Fruit fly (Drosophila melanogaster): Measurements from ENCODE around the gene CG10405.

CG10405 gene

dm6 chr3R:16441367-16441923 is 12.8 kb upstream of the CG10405 start, which contains the start of gene ema (continued):
- TF ChIP-seq Mrtf (GFP tag; IDR thresholded peaks at IDR 0.05) (no peak), eve (GFP tag; optimal IDR thresholded peaks at IDR 0.05) (no peak), Sry-β (GFP tag; optimal IDR thresholded peaks at IDR 0.05) (peak; percentile 92), pros (GFP tag; optimal IDR thresholded peaks at IDR 0.05) (no peak), CG8924 (tag; optimal IDR thresholded peaks at IDR 0.05) (peak; percentile 36), crp (GFP tag; optimal IDR thresholded peaks at IDR 0.05) (peak; percentile 54 to 95), CG34376 (GFP tag; optimal IDR thresholded peaks at IDR 0.05) (peak; percentile 51), Scr (GFP tag; IDR thresholded peaks at IDR 0.05; ENCODE audit: partially characterized antibody) (peak; percentile 24; the same call in 1 of the 2 replicates), BEAF-32 (GFP tag; optimal IDR thresholded peaks at IDR 0.05) (peak; percentile 41), pan (optimal IDR thresholded peaks at IDR 0.05) (no peak), pan (GFP tag; optimal IDR thresholded peaks at IDR 0.05 in 1 of 2, IDR thresholded peaks at IDR 0.05 in 1 of 2) (peak in 1 of 2 experiments; percentile 35), Max (GFP tag; optimal IDR thresholded peaks at IDR 0.05) (peak; percentile 25), ssp (GFP tag; IDR thresholded peaks at IDR 0.05) (no peak), CG2712 (tag; optimal IDR thresholded peaks at IDR 0.05) (peak; percentile 45), Dp (GFP tag; optimal IDR thresholded peaks at IDR 0.05) (peak; percentile 36), bbx (GFP tag; IDR thresholded peaks at IDR 0.05; ENCODE audit: partially characterized antibody) (peak; percentile 52; the same call in 1 of the 2 replicates), CG17186 (GFP tag; optimal IDR thresholded peaks at IDR 0.05) (no peak), HmgZ (tag; optimal IDR thresholded peaks at IDR 0.05) (peak; percentile 57), CG15601 (tag; optimal IDR thresholded peaks at IDR 0.05) (peak; percentile 4), Mes4 (GFP tag; optimal IDR thresholded peaks at IDR 0.05) (peak; percentile 33), Chrac-16 (GFP tag; optimal IDR thresholded peaks at IDR 0.05) (peak; percentile 22), CG30020 (tag; optimal IDR thresholded peaks at IDR 0.05) (peak; percentile 15), CG2116 (GFP tag; optimal IDR thresholded peaks at IDR 0.05) (peak; percentile 61), CG15011 (GFP tag; optimal IDR thresholded peaks at IDR 0.05) (no peak), Xbp1 (GFP tag; optimal IDR thresholded peaks at IDR 0.05) (peak; percentile 36), Ada2b (GFP tag; IDR thresholded peaks at IDR 0.05) (peak; percentile 13; the same call in 1 of the 2 replicates), shn (GFP tag; optimal IDR thresholded peaks at IDR 0.05) (peak; percentile 32), Sry-δ (GFP tag; optimal IDR thresholded peaks at IDR 0.05) (peak; percentile 58), Myb (GFP tag; optimal IDR thresholded peaks at IDR 0.05) (peak; percentile 64), NC2β (GFP tag; optimal IDR thresholded peaks at IDR 0.05) (peak; percentile 16), Rfx (GFP tag; IDR thresholded peaks at IDR 0.05) (peak; percentile 49; the same call in 1 of the 2 replicates), CG17361 (GFP tag; IDR thresholded peaks at IDR 0.05) (peak; percentile 17; the same call in 1 of the 3 replicates), mld (GFP tag; IDR thresholded peaks at IDR 0.05; ENCODE audit: partially characterized antibody) (no peak), E2f1 (GFP tag; IDR thresholded peaks at IDR 0.05) (no peak), CG2120 (GFP tag; optimal IDR thresholded peaks at IDR 0.05) (peak; percentile 62), CG9932 (GFP tag; IDR thresholded peaks at IDR 0.05) (peak; percentile 59), CG13624 (GFP tag; optimal IDR thresholded peaks at IDR 0.05) (peak; percentile 17), Meics (GFP tag; optimal IDR thresholded peaks at IDR 0.05) (peak; percentile 10), CG6765 (GFP tag; optimal IDR thresholded peaks at IDR 0.05) (peak; percentile 5), CG11093 (GFP tag; IDR thresholded peaks at IDR 0.05) (no peak), CG18262 (tag; optimal IDR thresholded peaks at IDR 0.05) (peak; percentile 17), Stat92E (GFP tag; optimal IDR thresholded peaks at IDR 0.05) (peak in 1 of 3 experiments; percentile 10), HLH4C (GFP tag; IDR thresholded peaks at IDR 0.05; ENCODE audit: partially characterized antibody) (peak; percentile 51; the same call in 1 of the 3 replicates), pho (GFP tag; optimal IDR thresholded peaks at IDR 0.05) (peak; percentile 17), CG13287 (GFP tag; IDR thresholded peaks at IDR 0.05; ENCODE audit: partially characterized antibody) (peak; percentile 65), CHES-1-like (GFP tag; optimal IDR thresholded peaks at IDR 0.05) (peak; percentile 23), mam (GFP tag; optimal IDR thresholded peaks at IDR 0.05) (peak; percentile 35)
